Comparison of ENCODE assay signal across 1 fruit fly cellular context in genomic region chr2L:1094724-1095123, dm6.
TF ChIP-seq lines count a peak whose summit lies in the region.

No protein-coding gene starts in this region.

TF ChIP-seq in whole organism, embryonic, 481 proteins besides CTCF, POLR2A, EP300 and RAD21 (continued from another document):
- TF ChIP-seq fd102C (GFP tag; optimal IDR thresholded peaks at IDR 0.05; lab: Kevin White, UChicago) (no peak), phol (tag; optimal IDR thresholded peaks at IDR 0.05; lab: Kevin White, UChicago) (no peak), CG6791 (GFP tag; IDR thresholded peaks at IDR 0.05; lab: Robert Waterston, UW; ENCODE audit: partially characterized antibody) (no peak), CG7963 (GFP tag; IDR thresholded peaks at IDR 0.05; lab: Robert Waterston, UW; ENCODE audit: partially characterized antibody) (no peak), CG31441 (GFP tag; IDR thresholded peaks at IDR 0.05; lab: Robert Waterston, UW) (peak; percentile 36; the same call in 1 of the 2 replicates), CG6272 (GFP tag; IDR thresholded peaks at IDR 0.05; lab: Robert Waterston, UW) (no peak), Dek (tag; optimal IDR thresholded peaks at IDR 0.05; lab: Kevin White, UChicago) (no peak), wek (GFP tag; optimal IDR thresholded peaks at IDR 0.05; lab: Kevin White, UChicago) (no peak), CG2129 (GFP tag; IDR thresholded peaks at IDR 0.05; lab: Robert Waterston, UW; ENCODE audit: partially characterized antibody) (no peak), CG10147 (GFP tag; optimal IDR thresholded peaks at IDR 0.05; lab: Kevin White, UChicago) (no peak), CG2116 (GFP tag; optimal IDR thresholded peaks at IDR 0.05; lab: Kevin White, UChicago) (no peak), CG13296 (GFP tag; optimal IDR thresholded peaks at IDR 0.05; lab: Kevin White, UChicago) (peak; percentile 33), ase (GFP tag; IDR thresholded peaks at IDR 0.05; lab: Robert Waterston, UW) (no peak), Dref (GFP tag; IDR thresholded peaks at IDR 0.05; lab: Robert Waterston, UW) (no peak), Optix (GFP tag; IDR thresholded peaks at IDR 0.05; lab: Robert Waterston, UW) (0 out of 3 replicates have a peak, but pooled peaks have one; percentile 6), Vsx1 (GFP tag; optimal IDR thresholded peaks at IDR 0.05; lab: Kevin White, UChicago) (peak; percentile 49), usp (GFP tag; optimal IDR thresholded peaks at IDR 0.05; lab: Kevin White, UChicago) (no peak), ATbp (GFP tag; optimal IDR thresholded peaks at IDR 0.05; lab: Kevin White, UChicago) (peak; percentile 87), CG16779 (GFP tag; IDR thresholded peaks at IDR 0.05; lab: Robert Waterston, UW) (no peak), hb (GFP tag; IDR thresholded peaks at IDR 0.05; lab: Robert Waterston, UW; ENCODE audit: partially characterized antibody) (no peak), B-H2 (GFP tag; optimal IDR thresholded peaks at IDR 0.05; lab: Kevin White, UChicago) (peak; percentile 3), crol (GFP tag; IDR thresholded peaks at IDR 0.05; lab: Robert Waterston, UW) (peak; percentile 53; the same call in 1 of the 2 replicates), vfl (GFP tag; optimal IDR thresholded peaks at IDR 0.05; lab: Kevin White, UChicago) (no peak), Bteb2 (GFP tag; optimal IDR thresholded peaks at IDR 0.05; lab: Kevin White, UChicago) (no peak), CG11504 (tag; optimal IDR thresholded peaks at IDR 0.05; lab: Kevin White, UChicago) (peak; percentile 24), NC2β (GFP tag; optimal IDR thresholded peaks at IDR 0.05; lab: Kevin White, UChicago) (no peak), ranshi (GFP tag; IDR thresholded peaks at IDR 0.05; lab: Robert Waterston, UW) (no peak), al (GFP tag; IDR thresholded peaks at IDR 0.05; lab: Robert Waterston, UW) (no peak), CoRest (tag; optimal IDR thresholded peaks at IDR 0.05; lab: Kevin White, UChicago) (peak; percentile 17), CG14050 (GFP tag; IDR thresholded peaks at IDR 0.05; lab: Robert Waterston, UW) (no peak), zfh1 (GFP tag; IDR thresholded peaks at IDR 0.05; lab: Robert Waterston, UW) (no peak), CG11398 (GFP tag; optimal IDR thresholded peaks at IDR 0.05; lab: Kevin White, UChicago) (no peak), dati (GFP tag; IDR thresholded peaks at IDR 0.05; lab: Robert Waterston, UW) (no peak), fd3F (GFP tag; optimal IDR thresholded peaks at IDR 0.05; lab: Kevin White, UChicago) (no peak), so (GFP tag; IDR thresholded peaks at IDR 0.05; lab: Robert Waterston, UW) (no peak), CG8765 (GFP tag; IDR thresholded peaks at IDR 0.05; lab: Robert Waterston, UW) (no peak), Oli (tag; optimal IDR thresholded peaks at IDR 0.05; lab: Kevin White, UChicago) (no peak), CG8944 (GFP tag; optimal IDR thresholded peaks at IDR 0.05; lab: Kevin White, UChicago) (no peak), odd (GFP tag; optimal IDR thresholded peaks at IDR 0.05; lab: Kevin White, UChicago) (peak; percentile 40), shn (GFP tag; optimal IDR thresholded peaks at IDR 0.05; lab: Kevin White, UChicago) (no peak), CG30431 (GFP tag; optimal IDR thresholded peaks at IDR 0.05; lab: Kevin White, UChicago) (no peak), sima (GFP tag; optimal IDR thresholded peaks at IDR 0.05; lab: Kevin White, UChicago) (no peak), hbn (GFP tag; IDR thresholded peaks at IDR 0.05; lab: Robert Waterston, UW; ENCODE audit: partially characterized antibody) (no peak), CG34422 (GFP tag; IDR thresholded peaks at IDR 0.05; lab: Robert Waterston, UW) (no peak), pzg (GFP tag; optimal IDR thresholded peaks at IDR 0.05; lab: Kevin White, UChicago) (no peak)
